Worm (Caenorhabditis elegans) whole organism, L1 larva: Measurements from ENCODE around the gene gst-38.

Experiments
- aly-2 ChIP-seq: fragments of 150-350 bp; optimal IDR thresholded peaks from 2 replicates; lab custom pipeline; 2014; ENCODE audit warnings: missing biosample characterization, missing genetic modification characterization
- elt-3 ChIP-seq, 6 experiments: fragments of 150-350 bp in 1 of 6; sonication (generic microtip); optimal IDR thresholded peaks; 2 replicates each; lab custom pipeline; 2017 to 2018; ENCODE audit warnings: missing biosample characterization in 6 of 6, missing genetic modification characterization in 6 of 6, inconsistent platforms in 1 of 6
- mep-1 ChIP-seq: fragments of 150-350 bp; optimal IDR thresholded peaks from 2 replicates; lab custom pipeline; 2014; ENCODE audit warnings: missing biosample characterization, missing genetic modification characterization
- nhr-84 ChIP-seq: sonication (generic microtip); optimal IDR thresholded peaks from 2 replicates; lab custom pipeline; 2017; ENCODE audit warnings: missing biosample characterization, missing genetic modification characterization
- pqm-1 ChIP-seq: sonication (generic microtip); optimal IDR thresholded peaks from 3 replicates; lab custom pipeline; 2017; ENCODE audit warnings: missing biosample characterization, missing genetic modification characterization

DNA sequence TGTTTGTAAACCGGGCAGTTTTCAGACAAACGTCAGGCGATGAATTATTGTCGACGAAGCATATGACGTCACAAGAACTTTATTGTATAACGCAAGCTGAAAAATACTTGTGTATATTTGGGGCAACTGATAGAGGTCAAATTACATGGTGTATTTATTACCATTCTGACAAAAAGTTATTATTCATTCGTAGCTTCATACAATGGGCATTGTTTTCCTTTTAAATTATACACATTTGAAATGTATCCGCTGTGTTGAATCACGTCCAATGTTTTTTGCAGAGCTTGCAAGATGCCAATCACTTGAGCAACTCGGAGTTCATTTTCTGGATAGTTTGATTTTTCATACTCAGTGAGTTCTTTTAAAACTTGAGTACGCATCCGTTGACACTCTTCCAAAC lies 7.1 kb upstream of the gst-38 start, which contains the start of gene F35E8.13:
- TF ChIP-seq aly-2 (tag; lab: Kevin White, UChicago) (no peak), nhr-84 (tag; lab: Kevin White, UChicago) (no peak), pqm-1 (tag; lab: Kevin White, UChicago) (no peak), elt-3 (tag; optimal IDR thresholded peaks at IDR 0.05; lab: Kevin White, UChicago) (no peak), mep-1 (tag; lab: Kevin White, UChicago) (no peak)
